Fruit fly (Drosophila melanogaster) whole organism, embryonic: Measurements from ENCODE around the gene CG14194.

Experiments
- CG13123 ChIP-seq: fragments of 200-800 bp; sonication (Bioruptor generic); optimal IDR thresholded peaks from 2 replicates; lab custom pipeline; 2016; ENCODE audit warnings: missing biosample characterization, missing genetic modification characterization
- CG6791 ChIP-seq: fragments of 200-800 bp; sonication (Bioruptor generic); IDR thresholded peaks from 3 replicates; pipeline ENCODE4 v1.3.6; 2022; ENCODE audit warnings: missing biosample characterization, missing genetic modification characterization; ENCODE audit not compliant: partially characterized antibody
- Dfd ChIP-seq, 2 experiments: fragments of >200 bp; optimal IDR thresholded peaks; 2 replicates each; lab custom pipeline; 2017; ENCODE audit warnings: missing biosample characterization in 2 of 2, missing genetic modification characterization in 2 of 2
- Hr39 ChIP-seq: fragments of >200 bp; optimal IDR thresholded peaks from 2 replicates; lab custom pipeline; 2017
- Nf-YB ChIP-seq: fragments of 200-800 bp; sonication (Bioruptor generic); optimal IDR thresholded peaks from 3 replicates; lab custom pipeline; 2019; ENCODE audit warnings: missing biosample characterization, mild to moderate bottlenecking, missing genetic modification characterization, moderate library complexity
- Optix ChIP-seq: fragments of 200-800 bp; sonication (Bioruptor generic); IDR thresholded peaks from 3 replicates; pipeline ENCODE4 v1.3.6; 2022; ENCODE audit warnings: missing biosample characterization, missing genetic modification characterization
- gcm2 ChIP-seq: fragments of 200-800 bp; sonication (Bioruptor generic); optimal IDR thresholded peaks from 2 replicates; lab custom pipeline; 2016; ENCODE audit warnings: missing biosample characterization, missing genetic modification characterization

DNA sequence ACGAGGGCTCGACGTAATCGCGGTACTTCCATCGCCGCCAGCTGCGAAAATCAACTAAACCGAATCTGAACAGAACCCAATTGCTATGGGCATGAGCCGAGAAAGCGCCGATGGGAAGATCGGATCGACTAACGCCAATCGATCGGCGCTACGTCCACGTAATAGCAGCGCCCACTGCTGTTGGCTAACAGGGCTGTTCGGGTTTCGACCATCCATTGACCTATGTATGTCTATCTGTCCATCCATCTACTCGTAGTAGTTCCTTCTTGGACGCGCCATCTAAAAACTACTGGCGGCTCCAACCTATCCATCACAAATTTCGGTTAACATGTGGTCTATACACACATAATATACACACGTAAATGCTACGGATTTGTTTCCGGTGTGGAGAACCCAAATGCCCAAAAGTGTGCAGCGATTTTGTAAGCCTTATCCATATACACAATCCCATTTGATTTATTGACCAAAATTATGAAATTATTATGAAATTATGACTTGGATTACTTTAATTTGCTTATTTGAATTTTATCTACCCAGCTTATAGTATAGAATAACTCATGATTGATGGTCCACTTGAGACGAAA, 48.5 kb downstream of the CG14194 start, which contains the start of gene CG14196:
- TF ChIP-seq Nf-YB (GFP tag; lab: Kevin White, UChicago) (no peak), Hr39 (lab: Kevin White, UChicago) (no peak), Optix (GFP tag; lab: Robert Waterston, UW) (no peak), gcm2 (no peak), Dfd (GFP tag; optimal IDR thresholded peaks at IDR 0.05; lab: Kevin White, UChicago) (no peak), CG13123 (GFP tag; lab: Kevin White, UChicago) (no peak), CG6791 (GFP tag; lab: Robert Waterston, UW) (no peak)
